Fruit fly (Drosophila melanogaster) whole organism, embryonic: ENCODE results near the gene CG31816.

Source experiments
- Abd-B ChIP-seq: fragments of 200-800 bp; sonication (Bioruptor generic); optimal IDR thresholded peaks from 2 replicates; lab custom pipeline; 2018; ENCODE audit warnings: missing biosample characterization, mild to moderate bottlenecking, missing genetic modification characterization, moderate library complexity
- Asciz ChIP-seq: fragments of 200-800 bp; sonication (Bioruptor generic); optimal IDR thresholded peaks from 2 replicates; lab custom pipeline; 2017; ENCODE audit warnings: missing biosample characterization, mild to moderate bottlenecking, missing genetic modification characterization, missing genetic modification reagents
- CG10267 ChIP-seq: fragments of 200-800 bp; sonication (Bioruptor generic); optimal IDR thresholded peaks from 2 replicates; lab custom pipeline; 2018; ENCODE audit warnings: missing biosample characterization, mild to moderate bottlenecking, missing genetic modification characterization, moderate library complexity
- CG10321 ChIP-seq: fragments of 200-800 bp; sonication (Bioruptor generic); IDR thresholded peaks from 2 replicates; pipeline ENCODE4 v1.3.6; 2022; ENCODE audit warnings: missing biosample characterization, missing genetic modification characterization
- CG15696 ChIP-seq: fragments of 200-800 bp; sonication (Bioruptor generic); optimal IDR thresholded peaks from 2 replicates; lab custom pipeline; 2019; ENCODE audit warnings: missing biosample characterization, mild to moderate bottlenecking, missing genetic modification characterization, moderate library complexity
- CG1603 ChIP-seq: fragments of 200-800 bp; sonication (Bioruptor generic); optimal IDR thresholded peaks from 2 replicates; lab custom pipeline; 2019; ENCODE audit warnings: missing biosample characterization, mild to moderate bottlenecking, missing genetic modification characterization, moderate library complexity
- CG16863 ChIP-seq: fragments of 200-800 bp; sonication (Bioruptor generic); optimal IDR thresholded peaks from 3 replicates; lab custom pipeline; 2016; ENCODE audit warnings: missing biosample characterization, missing genetic modification characterization
- CG17612 ChIP-seq: fragments of 200-800 bp; sonication (Bioruptor generic); IDR thresholded peaks from 2 replicates; pipeline ENCODE4 v1.3.6; 2022; ENCODE audit warnings: missing biosample characterization, missing genetic modification characterization
- CG1832 ChIP-seq: fragments of 200-800 bp; sonication (Bioruptor generic); optimal IDR thresholded peaks from 2 replicates; lab custom pipeline; 2017; ENCODE audit warnings: missing biosample characterization, mild to moderate bottlenecking, missing genetic modification characterization, inconsistent platforms
- CG2202 ChIP-seq: fragments of 200-800 bp; sonication (Bioruptor generic); optimal IDR thresholded peaks from 2 replicates; lab custom pipeline; 2018; ENCODE audit warnings: missing biosample characterization, mild to moderate bottlenecking, missing genetic modification characterization
- CG2712 ChIP-seq: fragments of 200-800 bp; optimal IDR thresholded peaks from 3 replicates; lab custom pipeline; 2019; ENCODE audit warnings: missing biosample characterization, mild to moderate bottlenecking, missing genetic modification characterization, moderate library complexity
- CG30431 ChIP-seq: fragments of 200-800 bp; sonication (Bioruptor generic); optimal IDR thresholded peaks from 2 replicates; lab custom pipeline; 2017; ENCODE audit warnings: missing biosample characterization, missing genetic modification characterization
- CG42726 ChIP-seq: fragments of 200-800 bp; sonication (Bioruptor generic); IDR thresholded peaks from 2 replicates; pipeline ENCODE4 v1.3.6; 2022; ENCODE audit warnings: missing biosample characterization, missing genetic modification characterization; ENCODE audit not compliant: partially characterized antibody
- CG4328 ChIP-seq: fragments of 200-800 bp; sonication (Bioruptor generic); optimal IDR thresholded peaks from 3 replicates; lab custom pipeline; 2017; ENCODE audit warnings: missing biosample characterization, missing genetic modification reagents, missing genetic modification characterization
- CG4617 ChIP-seq: fragments of 200-800 bp; sonication (Bioruptor generic); optimal IDR thresholded peaks from 3 replicates; lab custom pipeline; 2016; ENCODE audit warnings: missing biosample characterization, missing genetic modification characterization, borderline replicate concordance
- CG4730 ChIP-seq: fragments of 200-800 bp; sonication (Bioruptor generic); IDR thresholded peaks from 2 replicates; pipeline ENCODE4 v1.3.6; 2022; ENCODE audit warnings: missing biosample characterization, missing genetic modification characterization
- CG4820 ChIP-seq: fragments of 200-800 bp; sonication (Bioruptor generic); optimal IDR thresholded peaks from 3 replicates; lab custom pipeline; 2016; ENCODE audit warnings: missing biosample characterization, missing genetic modification characterization
- CG7987 ChIP-seq: fragments of 200-800 bp; sonication (Bioruptor generic); optimal IDR thresholded peaks from 2 replicates; lab custom pipeline; 2018; ENCODE audit warnings: missing biosample characterization, mild to moderate bottlenecking, missing genetic modification characterization, moderate library complexity
- CG8089 ChIP-seq: fragments of 200-800 bp; sonication (Bioruptor generic); optimal IDR thresholded peaks from 3 replicates; lab custom pipeline; 2016; ENCODE audit warnings: missing biosample characterization, missing genetic modification characterization
- CG8359 ChIP-seq: fragments of 200-800 bp; sonication (Bioruptor generic); optimal IDR thresholded peaks from 2 replicates; lab custom pipeline; 2017; ENCODE audit warnings: missing biosample characterization, mild to moderate bottlenecking, missing genetic modification characterization, borderline replicate concordance
- CG8924 ChIP-seq: fragments of 200-800 bp; optimal IDR thresholded peaks from 3 replicates; lab custom pipeline; 2019; ENCODE audit warnings: missing biosample characterization, mild to moderate bottlenecking, missing genetic modification characterization, moderate library complexity
- Dek ChIP-seq: fragments of 200-800 bp; sonication (Bioruptor generic); optimal IDR thresholded peaks from 3 replicates; lab custom pipeline; 2019; ENCODE audit warnings: missing biosample characterization, mild to moderate bottlenecking, missing genetic modification characterization, moderate library complexity
- Dref ChIP-seq: fragments of 200-800 bp; sonication (Bioruptor generic); IDR thresholded peaks from 2 replicates; pipeline ENCODE4 v1.3.6; 2022; ENCODE audit warnings: missing biosample characterization, missing genetic modification characterization
- Ets65A ChIP-seq: fragments of 200-800 bp; sonication (Bioruptor generic); peaks from one replicate; lab custom pipeline; 2016; ENCODE audit warnings: missing biosample characterization, missing genetic modification characterization
- HLHmδ ChIP-seq: fragments of 200-800 bp; sonication (Bioruptor generic); optimal IDR thresholded peaks from 2 replicates; lab custom pipeline; 2018; ENCODE audit warnings: missing biosample characterization, mild to moderate bottlenecking, missing genetic modification characterization, moderate library complexity
- Kr ChIP-seq: fragments of 200-800 bp; sonication (Bioruptor generic); optimal IDR thresholded peaks from 2 replicates; lab custom pipeline; 2017; ENCODE audit warnings: missing biosample characterization, mild to moderate bottlenecking, missing genetic modification characterization
- NC2α ChIP-seq: fragments of 200-800 bp; sonication (Bioruptor generic); optimal IDR thresholded peaks from 2 replicates; lab custom pipeline; 2016; ENCODE audit warnings: missing biosample characterization, missing genetic modification characterization
- Sox100B ChIP-seq: fragments of 200-800 bp; sonication (Bioruptor generic); optimal IDR thresholded peaks from 3 replicates; lab custom pipeline; 2018; ENCODE audit warnings: missing biosample characterization, mild to moderate bottlenecking, missing genetic modification characterization
- Xrp1 ChIP-seq: fragments of 200-800 bp; sonication (Bioruptor generic); IDR thresholded peaks from 2 replicates; pipeline ENCODE4 v1.3.6; 2022; ENCODE audit warnings: missing biosample characterization, missing genetic modification characterization
- aop ChIP-seq: fragments of 200-800 bp; sonication (Bioruptor generic); IDR thresholded peaks from 2 replicates; pipeline ENCODE4 v1.3.6; 2022; ENCODE audit warnings: missing biosample characterization, missing genetic modification characterization
- chm ChIP-seq: fragments of 200-800 bp; sonication (Bioruptor generic); IDR thresholded peaks from 2 replicates; pipeline ENCODE4 v1.3.6; 2022; ENCODE audit warnings: missing biosample characterization, missing genetic modification characterization
- crp ChIP-seq, 2 experiments: fragments of 200-800 bp; sonication (Bioruptor generic); optimal IDR thresholded peaks; 2 replicates in 1 of 2; 3 replicates in 1 of 2; lab custom pipeline; 2017; ENCODE audit warnings: missing biosample characterization in 2 of 2, missing genetic modification characterization in 2 of 2, mild to moderate bottlenecking in 1 of 2, moderate library complexity in 1 of 2
- grau ChIP-seq: fragments of 200-800 bp; optimal IDR thresholded peaks from 3 replicates; lab custom pipeline; 2019; ENCODE audit warnings: missing biosample characterization, mild to moderate bottlenecking, missing genetic modification characterization, moderate library complexity
- maf-S ChIP-seq: fragments of 200-800 bp; sonication (Bioruptor generic); optimal IDR thresholded peaks from 2 replicates; lab custom pipeline; 2016; ENCODE audit warnings: missing biosample characterization, missing genetic modification characterization
- mam ChIP-seq: fragments of 200-800 bp; sonication (Bioruptor generic); optimal IDR thresholded peaks from 3 replicates; lab custom pipeline; 2016; ENCODE audit warnings: missing biosample characterization, missing genetic modification characterization
- onecut ChIP-seq: fragments of 200-800 bp; sonication (Bioruptor generic); IDR thresholded peaks from 2 replicates; pipeline ENCODE4 v1.3.6; 2022; ENCODE audit warnings: missing biosample characterization, missing genetic modification characterization
- otp ChIP-seq: fragments of 200-800 bp; sonication (Bioruptor generic); IDR thresholded peaks from 3 replicates; pipeline ENCODE4, ENCODE4 v1.3.6; 2022; ENCODE audit warnings: missing biosample characterization, missing genetic modification characterization
- sisA ChIP-seq: fragments of 200-800 bp; sonication (Bioruptor generic); IDR thresholded peaks from 2 replicates; pipeline ENCODE4 v1.3.6; 2022; ENCODE audit warnings: missing biosample characterization, missing genetic modification characterization
- sna ChIP-seq: fragments of 200-800 bp; sonication (Bioruptor generic); IDR thresholded peaks from 2 replicates; pipeline ENCODE4 v1.3.6; 2022; ENCODE audit warnings: missing biosample characterization, missing genetic modification characterization; ENCODE audit not compliant: partially characterized antibody
- sqz ChIP-seq: fragments of 200-800 bp; sonication (Bioruptor generic); optimal IDR thresholded peaks from 3 replicates; lab custom pipeline; 2018; ENCODE audit warnings: missing biosample characterization, mild to moderate bottlenecking, missing genetic modification characterization
- unpg ChIP-seq: fragments of 200-800 bp; sonication (Bioruptor generic); optimal IDR thresholded peaks from 3 replicates; lab custom pipeline; 2018; ENCODE audit warnings: missing biosample characterization, mild to moderate bottlenecking, missing genetic modification characterization, moderate library complexity
- zen ChIP-seq: fragments of 200-800 bp; sonication (Bioruptor generic); optimal IDR thresholded peaks from 3 replicates; lab custom pipeline; 2018; ENCODE audit warnings: missing biosample characterization, mild to moderate bottlenecking, missing genetic modification characterization, moderate library complexity

Gene CG31816

dm6 chr2L:16492617-16493203, 49.6 kb upstream of the CG31816 start (continued):
- TF ChIP-seq CG15696 (tag; lab: Kevin White, UChicago) = peak; percentile 82
- TF ChIP-seq CG16863 = peak; percentile 66
- peak; percentile 72 for TF ChIP-seq onecut (GFP tag; lab: Robert Waterston, UW)
- TF ChIP-seq HLHmδ (GFP tag; lab: Kevin White, UChicago) = no peak
- peak; percentile 87 for TF ChIP-seq CG8924 (tag; lab: Kevin White, UChicago)
- peak in 1 of 2 experiments; percentile 7 for TF ChIP-seq crp (GFP tag; optimal IDR thresholded peaks at IDR 0.05; lab: Kevin White, UChicago)
- no peak for TF ChIP-seq CG4617 (GFP tag; lab: Kevin White, UChicago)
- TF ChIP-seq CG10321 = no peak
- TF ChIP-seq CG1832 (GFP tag; lab: Kevin White, UChicago) = no peak
- TF ChIP-seq sisA = peak; percentile 61
- TF ChIP-seq CG7987 (GFP tag; lab: Kevin White, UChicago) = no peak
- TF ChIP-seq Kr (GFP tag; lab: Kevin White, UChicago) = peak; percentile 7
- peak; percentile 71 for TF ChIP-seq Abd-B (GFP tag; lab: Kevin White, UChicago)
- TF ChIP-seq zen (tag; lab: Kevin White, UChicago) = peak; percentile 69
- TF ChIP-seq aop (GFP tag; lab: Robert Waterston, UW) = no peak
- peak; percentile 68 for TF ChIP-seq Asciz
- TF ChIP-seq Sox100B (GFP tag; lab: Kevin White, UChicago) = peak; percentile 70
- peak; percentile 99 for TF ChIP-seq grau (tag; lab: Kevin White, UChicago)
- TF ChIP-seq CG42726 (GFP tag; lab: Robert Waterston, UW) = no peak
- peak; percentile 44; the same call in 1 of the 2 replicates for TF ChIP-seq chm (GFP tag; lab: Robert Waterston, UW)
- peak; percentile 87 for TF ChIP-seq CG1603 (tag; lab: Kevin White, UChicago)
- TF ChIP-seq Dref (GFP tag; lab: Robert Waterston, UW) = no peak
- no peak; the same call in 1 of the 2 replicates for TF ChIP-seq CG17612 (GFP tag; lab: Robert Waterston, UW)
- TF ChIP-seq otp (GFP tag; lab: Robert Waterston, UW) = peak; percentile 65; the same call in 2 of the 3 replicates
- TF ChIP-seq CG4820 (GFP tag; lab: Kevin White, UChicago) = peak; percentile 67
- no peak for TF ChIP-seq sna (GFP tag; lab: Robert Waterston, UW)
- TF ChIP-seq CG2202 (tag; lab: Kevin White, UChicago) = peak; percentile 71
- TF ChIP-seq Xrp1 (GFP tag; lab: Robert Waterston, UW) = peak; percentile 86
- TF ChIP-seq sqz (GFP tag; lab: Kevin White, UChicago) = peak; percentile 63
- peak; percentile 75 for TF ChIP-seq maf-S (GFP tag; lab: Kevin White, UChicago)
- peak; percentile 77 for TF ChIP-seq CG10267 (tag; lab: Kevin White, UChicago)
- TF ChIP-seq CG4328 (GFP tag; lab: Kevin White, UChicago) = peak; percentile 28
- peak; percentile 44 for TF ChIP-seq mam
- TF ChIP-seq CG4730 = peak; percentile 62
- TF ChIP-seq CG8089 (GFP tag; lab: Kevin White, UChicago) = peak; percentile 44
- peak; percentile 68 for TF ChIP-seq CG30431 (GFP tag; lab: Kevin White, UChicago)
- peak; percentile 90 for TF ChIP-seq unpg (GFP tag; lab: Kevin White, UChicago)
- peak; percentile 87 for TF ChIP-seq CG2712 (tag; lab: Kevin White, UChicago)
- peak; percentile 70 for TF ChIP-seq Dek (tag; lab: Kevin White, UChicago)
- TF ChIP-seq CG8359 (GFP tag; lab: Kevin White, UChicago) = peak; percentile 39
- TF ChIP-seq Ets65A (GFP tag; lab: Kevin White, UChicago) = peak; percentile 91
- peak; percentile 49 for TF ChIP-seq NC2α (GFP tag; lab: Kevin White, UChicago)
